Worm (Caenorhabditis elegans) whole organism, late embryonic: Measurements from ENCODE around the gene F15G9.5.
A peak's percentile ranks its signal among the peaks of the same experiment; 100 is the strongest.

ENCODE experiments used
- C08G9.2 ChIP-seq: sonication (generic microtip); optimal IDR thresholded peaks from 2 replicates; lab custom pipeline; 2016; ENCODE audit warnings: mild to moderate bottlenecking, missing genetic modification characterization, moderate library complexity, missing compliant biosample characterization
- F13H6.1 ChIP-seq: sonication (generic microtip); optimal IDR thresholded peaks from 2 replicates; lab custom pipeline; 2016; ENCODE audit warnings: missing genetic modification characterization, missing compliant biosample characterization
- K02D7.2 ChIP-seq: sonication (generic microtip); optimal IDR thresholded peaks from 2 replicates; lab custom pipeline; 2017; ENCODE audit warnings: mild to moderate bottlenecking, missing genetic modification characterization, missing compliant biosample characterization
- K09A11.1 ChIP-seq: sonication (generic microtip); optimal IDR thresholded peaks from 2 replicates; lab custom pipeline; 2017; ENCODE audit warnings: antibody characterized with exemption, mild to moderate bottlenecking, missing genetic modification characterization, missing compliant biosample characterization; ENCODE audit not compliant: insufficient read depth
- T23F11.4 ChIP-seq: fragments of 200-800 bp; sonication (Bioruptor generic); optimal IDR thresholded peaks from 2 replicates; lab custom pipeline; 2018; ENCODE audit warnings: mild to moderate bottlenecking, missing genetic modification characterization, missing compliant biosample characterization
- Y22D7AL.16 ChIP-seq: sonication (generic microtip); optimal IDR thresholded peaks from 2 replicates; lab custom pipeline; 2016; ENCODE audit warnings: missing genetic modification characterization, missing compliant biosample characterization
- ahr-1 ChIP-seq: sonication (generic microtip); optimal IDR thresholded peaks from 2 replicates; lab custom pipeline; 2016; ENCODE audit warnings: missing genetic modification characterization, missing compliant biosample characterization
- ama-1 ChIP-seq: fragments of 150-350 bp; optimal IDR thresholded peaks from 2 replicates; lab custom pipeline; 2014
- ceh-14 ChIP-seq: sonication (generic microtip); optimal IDR thresholded peaks from 2 replicates; lab custom pipeline; 2016; ENCODE audit warnings: missing genotype, missing genetic modification characterization, missing compliant biosample characterization
- ceh-18 ChIP-seq: sonication (generic microtip); optimal IDR thresholded peaks from 2 replicates; lab custom pipeline; 2016; ENCODE audit warnings: missing genetic modification characterization, missing compliant biosample characterization
- ceh-19 ChIP-seq: fragments of 200-800 bp; sonication (Bioruptor generic); optimal IDR thresholded peaks from 2 replicates; lab custom pipeline; 2018; ENCODE audit warnings: mild to moderate bottlenecking, missing genetic modification characterization, missing compliant biosample characterization
- ceh-30 ChIP-seq: fragments of 150-350 bp; optimal IDR thresholded peaks from 2 replicates; lab custom pipeline; 2014; ENCODE audit warnings: missing biosample characterization, missing genetic modification characterization
- ceh-31 ChIP-seq: sonication (generic microtip); optimal IDR thresholded peaks from 2 replicates; lab custom pipeline; 2016; ENCODE audit warnings: missing genetic modification characterization, missing compliant biosample characterization
- ceh-34 ChIP-seq: sonication (generic microtip); optimal IDR thresholded peaks from 2 replicates; lab custom pipeline; 2016; ENCODE audit warnings: mild to moderate bottlenecking, missing genetic modification characterization, missing compliant biosample characterization
- ceh-45 ChIP-seq: fragments of 200-800 bp; sonication (Bioruptor generic); IDR thresholded peaks from 2 replicates; pipeline ENCODE4 v1.3.6; 2022; ENCODE audit warnings: missing genetic modification reagents, missing genetic modification characterization, missing compliant biosample characterization
- ceh-48 ChIP-seq: sonication (generic microtip); optimal IDR thresholded peaks from 2 replicates; lab custom pipeline; 2016; ENCODE audit warnings: missing genetic modification characterization, inconsistent platforms, missing compliant biosample characterization
- ceh-6 ChIP-seq: fragments of 200-800 bp; sonication (Bioruptor generic); optimal IDR thresholded peaks from 2 replicates; lab custom pipeline; 2018; ENCODE audit warnings: mild to moderate bottlenecking, missing genetic modification characterization, missing compliant biosample characterization
- ets-4 ChIP-seq: sonication (generic microtip); optimal IDR thresholded peaks from 2 replicates; lab custom pipeline; 2016; ENCODE audit warnings: missing genetic modification characterization, missing compliant biosample characterization
- eyg-1 ChIP-seq: sonication (generic microtip); optimal IDR thresholded peaks from 2 replicates; lab custom pipeline; 2016; ENCODE audit warnings: missing genotype, missing genetic modification characterization, missing compliant biosample characterization
- fkh-10 ChIP-seq: fragments of 150-350 bp; optimal IDR thresholded peaks from 2 replicates; lab custom pipeline; 2014; ENCODE audit warnings: missing biosample characterization, missing genetic modification reagents, missing genetic modification characterization
- hlh-13 ChIP-seq: fragments of 200-800 bp; sonication (Bioruptor generic); optimal IDR thresholded peaks from 2 replicates; lab custom pipeline; 2018; ENCODE audit warnings: mild to moderate bottlenecking, missing genetic modification characterization, missing compliant biosample characterization
- hlh-30 ChIP-seq: sonication (generic microtip); optimal IDR thresholded peaks from 2 replicates; lab custom pipeline; 2017; ENCODE audit warnings: antibody characterized with exemption, missing genetic modification characterization, missing compliant biosample characterization; ENCODE audit not compliant: insufficient read depth
- hlh-6 ChIP-seq: sonication (generic microtip); optimal IDR thresholded peaks from 2 replicates; lab custom pipeline; 2016; ENCODE audit warnings: missing genotype, missing genetic modification characterization, missing compliant biosample characterization
- hlh-8 ChIP-seq: sonication (generic microtip); optimal IDR thresholded peaks from 2 replicates; lab custom pipeline; 2016; ENCODE audit warnings: missing genotype, missing genetic modification characterization, missing compliant biosample characterization
- lin-11 ChIP-seq: fragments of 200-800 bp; sonication (Bioruptor generic); optimal IDR thresholded peaks from 2 replicates; lab custom pipeline; 2018; ENCODE audit warnings: mild to moderate bottlenecking, missing genetic modification characterization, missing compliant biosample characterization
- madf-2 ChIP-seq: sonication (generic microtip); optimal IDR thresholded peaks from 2 replicates; lab custom pipeline; 2017; ENCODE audit warnings: missing genetic modification characterization, missing compliant biosample characterization
- mec-3 ChIP-seq: sonication (generic microtip); optimal IDR thresholded peaks from 2 replicates; lab custom pipeline; 2016; ENCODE audit warnings: borderline replicate concordance, missing genetic modification characterization, missing compliant biosample characterization
- nfya-1 ChIP-seq: sonication (generic microtip); optimal IDR thresholded peaks from 2 replicates; lab custom pipeline; 2017; ENCODE audit warnings: missing genetic modification characterization, mild to moderate bottlenecking, missing compliant biosample characterization, antibody characterized with exemption, moderate library complexity
- npax-4 ChIP-seq: sonication (generic microtip); optimal IDR thresholded peaks from 2 replicates; lab custom pipeline; 2016; ENCODE audit warnings: missing genetic modification characterization, missing compliant biosample characterization
- odd-2 ChIP-seq: sonication (generic microtip); optimal IDR thresholded peaks from 2 replicates; lab custom pipeline; 2017; ENCODE audit warnings: antibody characterized with exemption, mild to moderate bottlenecking, missing genetic modification characterization, missing compliant biosample characterization
- pag-3 ChIP-seq: sonication (generic microtip); optimal IDR thresholded peaks from 2 replicates; lab custom pipeline; 2016; ENCODE audit warnings: missing compliant biosample characterization, missing genetic modification characterization, borderline replicate concordance
- pat-9 ChIP-seq: fragments of 200-800 bp; sonication (Bioruptor generic); optimal IDR thresholded peaks from 2 replicates; lab custom pipeline; 2018; ENCODE audit warnings: mild to moderate bottlenecking, missing genetic modification characterization, moderate library complexity, missing compliant biosample characterization
- pax-1 ChIP-seq: fragments of 150-350 bp; optimal IDR thresholded peaks from 2 replicates; lab custom pipeline; 2014; ENCODE audit warnings: missing biosample characterization, missing genetic modification characterization
- pha-2 ChIP-seq: sonication (generic microtip); optimal IDR thresholded peaks from 2 replicates; lab custom pipeline; 2017; ENCODE audit warnings: mild to moderate bottlenecking, missing genetic modification characterization, missing compliant biosample characterization
- pha-4 ChIP-seq: fragments of 150-350 bp; optimal IDR thresholded peaks from 2 replicates; lab custom pipeline; 2018; ENCODE audit warnings: missing biosample characterization, missing genetic modification reagents, missing genetic modification characterization
- pqm-1 ChIP-seq: sonication (generic microtip); optimal IDR thresholded peaks from 2 replicates; lab custom pipeline; 2016; ENCODE audit warnings: missing genetic modification characterization, missing compliant biosample characterization
- pros-1 ChIP-seq: fragments of 150-350 bp; optimal IDR thresholded peaks from 2 replicates; lab custom pipeline; 2014; ENCODE audit warnings: missing biosample characterization, missing genetic modification reagents, missing genetic modification characterization
- ref-2 ChIP-seq: sonication (generic microtip); optimal IDR thresholded peaks from 2 replicates; lab custom pipeline; 2016; ENCODE audit warnings: missing genetic modification characterization, missing compliant biosample characterization
- sdc-2 ChIP-seq: sonication (generic microtip); optimal IDR thresholded peaks from 2 replicates; lab custom pipeline; 2016; ENCODE audit warnings: missing genotype, missing genetic modification characterization, missing compliant biosample characterization
- sox-4 ChIP-seq: sonication (generic microtip); optimal IDR thresholded peaks from 2 replicates; lab custom pipeline; 2017; ENCODE audit warnings: mild to moderate bottlenecking, missing genetic modification characterization, inconsistent platforms, missing compliant biosample characterization
- syd-9 ChIP-seq: sonication (generic microtip); optimal IDR thresholded peaks from 2 replicates; lab custom pipeline; 2016; ENCODE audit warnings: mild to moderate bottlenecking, missing genetic modification characterization, moderate library complexity, missing compliant biosample characterization
- tbx-2 ChIP-seq: sonication (generic microtip); optimal IDR thresholded peaks from 2 replicates; lab custom pipeline; 2016; ENCODE audit warnings: missing genetic modification characterization, missing compliant biosample characterization
- ttx-3 ChIP-seq: sonication (generic microtip); optimal IDR thresholded peaks from 2 replicates; lab custom pipeline; 2016; ENCODE audit warnings: missing genetic modification reagents, missing genetic modification characterization, missing compliant biosample characterization
- unc-42 ChIP-seq: sonication (generic microtip); optimal IDR thresholded peaks from 2 replicates; lab custom pipeline; 2016; ENCODE audit warnings: missing genotype, missing genetic modification characterization, missing compliant biosample characterization
- unc-55 ChIP-seq: sonication (generic microtip); optimal IDR thresholded peaks from 2 replicates; lab custom pipeline; 2017; ENCODE audit warnings: missing biosample characterization, missing genetic modification reagents, missing genetic modification characterization
- unc-86 ChIP-seq: sonication (generic microtip); optimal IDR thresholded peaks from 2 replicates; lab custom pipeline; 2016; ENCODE audit warnings: missing genetic modification characterization, missing compliant biosample characterization
- zip-5 ChIP-seq: sonication (generic microtip); optimal IDR thresholded peaks from 2 replicates; lab custom pipeline; 2016; ENCODE audit warnings: missing genetic modification characterization, missing compliant biosample characterization
- ztf-16 ChIP-seq: sonication (generic microtip); optimal IDR thresholded peaks from 2 replicates; lab custom pipeline; 2017; ENCODE audit warnings: missing genetic modification characterization, missing compliant biosample characterization

F15G9.5 gene

DNA sequence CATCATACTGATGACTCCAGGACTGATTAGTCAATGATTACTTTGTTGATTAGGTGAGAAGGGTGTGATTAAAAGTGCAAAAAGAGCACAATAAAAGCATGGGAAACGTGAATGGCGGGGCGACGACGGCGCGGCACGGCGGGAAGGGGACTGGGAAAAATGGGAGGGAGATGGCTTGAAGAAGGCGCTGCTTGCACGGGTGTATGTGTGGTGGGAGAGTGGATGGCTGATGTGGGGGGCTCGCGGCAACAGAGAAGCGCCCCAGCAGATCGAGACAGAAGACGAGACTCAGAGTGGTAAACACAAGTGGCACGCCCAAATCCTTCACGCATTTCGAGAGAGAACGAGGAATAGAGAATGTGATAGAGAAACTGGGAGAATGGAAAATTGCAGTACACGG, at the start of gene F15G9.5:
F15G9.5 (minus strand) TSS at position 159 of the 400 bp plus-strand sequence.
- no peak for TF ChIP-seq pha-2 (tag; lab: Kevin White, UChicago)
- TF ChIP-seq ceh-18 (tag; lab: Kevin White, UChicago) = peak; percentile 69
- TF ChIP-seq T23F11.4 (GFP tag; lab: Kevin White, UChicago) = no peak
- TF ChIP-seq sox-4 (tag; lab: Kevin White, UChicago) = no peak
- peak; percentile 0 for TF ChIP-seq unc-55 (GFP tag; lab: Kevin White, UChicago)
- no peak for TF ChIP-seq mec-3 (tag; lab: Kevin White, UChicago)
- peak; percentile 65 for TF ChIP-seq hlh-6 (tag; lab: Kevin White, UChicago)
- no peak for TF ChIP-seq hlh-8 (tag; lab: Kevin White, UChicago)
- no peak for TF ChIP-seq ceh-30 (tag; lab: Kevin White, UChicago)
- TF ChIP-seq ref-2 (tag; lab: Kevin White, UChicago) = peak; percentile 35
- peak; percentile 11 for TF ChIP-seq syd-9 (tag; lab: Kevin White, UChicago)
- TF ChIP-seq zip-5 (tag; lab: Kevin White, UChicago) = no peak
- peak; percentile 52 for TF ChIP-seq ceh-31 (tag; lab: Kevin White, UChicago)
- TF ChIP-seq npax-4 (tag; lab: Kevin White, UChicago) = no peak
- TF ChIP-seq fkh-10 (GFP tag; lab: Kevin White, UChicago) = no peak
- TF ChIP-seq pax-1 (tag; lab: Kevin White, UChicago) = no peak
- peak; percentile 0 for TF ChIP-seq F13H6.1 (tag; lab: Kevin White, UChicago)
- TF ChIP-seq hlh-13 (GFP tag; lab: Kevin White, UChicago) = no peak
- no peak for TF ChIP-seq ahr-1 (tag; lab: Kevin White, UChicago)
- TF ChIP-seq ceh-34 (tag; lab: Kevin White, UChicago) = peak; percentile 63
- no peak for TF ChIP-seq ttx-3 (tag; lab: Kevin White, UChicago)
- TF ChIP-seq ama-1 (lab: Kevin White, UChicago) = no peak
- TF ChIP-seq K02D7.2 (tag; lab: Kevin White, UChicago) = no peak
- no peak for TF ChIP-seq ceh-45 (GFP tag; lab: Robert Waterston, UW)
- TF ChIP-seq sdc-2 = peak; percentile 29
- TF ChIP-seq C08G9.2 (tag; lab: Kevin White, UChicago) = peak; percentile 30
- peak; percentile 50 for TF ChIP-seq ceh-19 (GFP tag; lab: Kevin White, UChicago)
- no peak for TF ChIP-seq pqm-1 (tag; lab: Kevin White, UChicago)
- peak; percentile 45 for TF ChIP-seq ceh-14
- TF ChIP-seq unc-42 (tag; lab: Kevin White, UChicago) = peak; percentile 35
- TF ChIP-seq ztf-16 (tag; lab: Kevin White, UChicago) = no peak
- peak; percentile 39 for TF ChIP-seq tbx-2 (tag; lab: Kevin White, UChicago)
- TF ChIP-seq nfya-1 = peak; percentile 12
- TF ChIP-seq pros-1 (tag; lab: Kevin White, UChicago) = no peak
- no peak for TF ChIP-seq odd-2 (tag; lab: Kevin White, UChicago)
- TF ChIP-seq unc-86 = no peak
- no peak for TF ChIP-seq lin-11
- no peak for TF ChIP-seq ets-4 (tag; lab: Kevin White, UChicago)
- no peak for TF ChIP-seq eyg-1 (tag; lab: Kevin White, UChicago)
- TF ChIP-seq ceh-6 (GFP tag; lab: Kevin White, UChicago) = no peak

ce11 chrX:9785865-9786264, 48.2 kb upstream of the F15G9.5 start:
- TF ChIP-seq syd-9 (tag; lab: Kevin White, UChicago) = no peak
- no peak for TF ChIP-seq pag-3 (tag; lab: Kevin White, UChicago)
- no peak for TF ChIP-seq sox-4 (tag; lab: Kevin White, UChicago)
- no peak for TF ChIP-seq T23F11.4 (GFP tag; lab: Kevin White, UChicago)
- TF ChIP-seq tbx-2 (tag; lab: Kevin White, UChicago) = no peak
- no peak for TF ChIP-seq zip-5 (tag; lab: Kevin White, UChicago)
- no peak for TF ChIP-seq ceh-45 (GFP tag; lab: Robert Waterston, UW)
- TF ChIP-seq K09A11.1 (tag; lab: Kevin White, UChicago) = no peak
- TF ChIP-seq Y22D7AL.16 (tag; lab: Kevin White, UChicago) = no peak
- no peak for TF ChIP-seq hlh-30 (tag; lab: Kevin White, UChicago)
- TF ChIP-seq ttx-3 (tag; lab: Kevin White, UChicago) = no peak
- no peak for TF ChIP-seq hlh-13 (GFP tag; lab: Kevin White, UChicago)
- TF ChIP-seq hlh-6 (tag; lab: Kevin White, UChicago) = no peak
- no peak for TF ChIP-seq ceh-19 (GFP tag; lab: Kevin White, UChicago)
- TF ChIP-seq ceh-48 (tag; lab: Kevin White, UChicago) = no peak
- TF ChIP-seq pha-4 (tag; lab: Kevin White, UChicago) = no peak
- TF ChIP-seq pat-9 (tag; lab: Kevin White, UChicago) = no peak
- TF ChIP-seq ceh-34 (tag; lab: Kevin White, UChicago) = no peak
- TF ChIP-seq madf-2 (tag; lab: Kevin White, UChicago) = no peak
